Fruit fly (Drosophila melanogaster) whole organism, adult: ENCODE data around the gene CG15141.

Source experiments
- CG11617 ChIP-seq: fragments of 200-800 bp; sonication (Bioruptor generic); optimal IDR thresholded peaks from 2 replicates; lab custom pipeline; 2017; ENCODE audit warnings: mild to moderate bottlenecking, missing biosample characterization, missing genetic modification reagents, missing genetic modification characterization
- CG12768 ChIP-seq: fragments of 200-800 bp; sonication (Bioruptor generic); optimal IDR thresholded peaks from 2 replicates; lab custom pipeline; 2017; ENCODE audit warnings: missing biosample characterization, missing genetic modification characterization, mild to moderate bottlenecking, moderate library complexity, missing genetic modification reagents
- CG14711 ChIP-seq: fragments of 200-800 bp; sonication (Bioruptor generic); optimal IDR thresholded peaks from 2 replicates; lab custom pipeline; 2018; ENCODE audit warnings: missing biosample characterization, mild to moderate bottlenecking, missing genetic modification characterization, moderate library complexity
- CG1620 ChIP-seq: fragments of 200-800 bp; sonication (Bioruptor generic); optimal IDR thresholded peaks from 2 replicates; lab custom pipeline; 2016; ENCODE audit warnings: missing biosample characterization, missing genetic modification characterization
- CG33017 ChIP-seq: fragments of 200-800 bp; sonication (Bioruptor generic); optimal IDR thresholded peaks from 2 replicates; lab custom pipeline; 2018; ENCODE audit warnings: missing biosample characterization, mild to moderate bottlenecking, missing genetic modification characterization, moderate library complexity
- CG5204 ChIP-seq: fragments of 200-800 bp; sonication (Bioruptor generic); optimal IDR thresholded peaks from 2 replicates; lab custom pipeline; 2016; ENCODE audit warnings: missing biosample characterization, missing genetic modification characterization
- Clk ChIP-seq: fragments of 200-800 bp; sonication (Bioruptor generic); optimal IDR thresholded peaks from 2 replicates; lab custom pipeline; 2017; ENCODE audit warnings: missing biosample characterization, missing genetic modification characterization
- Crg-1 ChIP-seq: fragments of 200-800 bp; sonication (Bioruptor generic); optimal IDR thresholded peaks from 2 replicates; lab custom pipeline; 2016; ENCODE audit warnings: missing biosample characterization, missing genetic modification characterization
- Hr96 ChIP-seq: fragments of 200-800 bp; sonication (Bioruptor generic); optimal IDR thresholded peaks from 2 replicates; lab custom pipeline; 2016; ENCODE audit warnings: missing biosample characterization, missing genetic modification characterization
- bab1 ChIP-seq: fragments of 200-800 bp; sonication (Bioruptor generic); optimal IDR thresholded peaks from 3 replicates; lab custom pipeline; 2019; ENCODE audit warnings: missing biosample characterization, mild to moderate bottlenecking, missing genetic modification characterization, moderate library complexity
- kay ChIP-seq: fragments of 200-800 bp; sonication (Bioruptor generic); peaks from one replicate; lab custom pipeline; 2016; ENCODE audit warnings: missing biosample characterization, missing genetic modification characterization, borderline replicate concordance
- ovo ChIP-seq: fragments of 200-800 bp; sonication (Bioruptor generic); optimal IDR thresholded peaks from 2 replicates; lab custom pipeline; 2016; ENCODE audit warnings: missing biosample characterization, missing genetic modification characterization
- pad ChIP-seq: fragments of 200-800 bp; sonication (Bioruptor generic); optimal IDR thresholded peaks from 3 replicates; lab custom pipeline; 2017; ENCODE audit warnings: missing biosample characterization, missing genetic modification characterization, mild to moderate bottlenecking, moderate library complexity, missing genetic modification reagents

- TF ChIP-seq Hr96 (no peak), bab1 (GFP tag; lab: Kevin White, UChicago) (no peak), CG12768 (no peak), Clk (GFP tag; lab: Kevin White, UChicago) (no peak), CG11617 (GFP tag; lab: Kevin White, UChicago) (no peak), kay (GFP tag; lab: Kevin White, UChicago) (no peak), CG33017 (tag; lab: Kevin White, UChicago) (no peak), CG1620 (no peak), ovo (GFP tag; lab: Kevin White, UChicago) (no peak), Crg-1 (GFP tag; lab: Kevin White, UChicago) (no peak), CG5204 (GFP tag; lab: Kevin White, UChicago) (no peak), pad (GFP tag; lab: Kevin White, UChicago) (no peak), CG14711 (no peak)
Observed at dm6 chr2L:17394939-17395338, 15.5 kb upstream of the CG15141 start.
